Worm (Caenorhabditis elegans) whole organism, early embryonic: Measurements from ENCODE around the gene D1086.3.

Source experiments
- B0310.2 ChIP-seq: sonication (generic microtip); optimal IDR thresholded peaks from 2 replicates; lab custom pipeline; 2016; ENCODE audit warnings: mild to moderate bottlenecking, missing genetic modification characterization, missing compliant biosample characterization
- F13C5.2 ChIP-seq: sonication (generic microtip); optimal IDR thresholded peaks from 2 replicates; lab custom pipeline; 2017; ENCODE audit warnings: mild to moderate bottlenecking, missing genetic modification characterization, inconsistent platforms, missing compliant biosample characterization
- aly-1 ChIP-seq: sonication (generic microtip); optimal IDR thresholded peaks from 2 replicates; lab custom pipeline; 2016; ENCODE audit warnings: missing genetic modification characterization, missing compliant biosample characterization
- ama-1 ChIP-seq: fragments of 150-350 bp; optimal IDR thresholded peaks from 2 replicates; lab custom pipeline; 2014
- ceh-36 ChIP-seq: sonication (generic microtip); optimal IDR thresholded peaks from 2 replicates; lab custom pipeline; 2016; ENCODE audit warnings: missing genetic modification characterization, inconsistent platforms, missing compliant biosample characterization
- hmbx-1 ChIP-seq: sonication (generic microtip); optimal IDR thresholded peaks from 2 replicates; lab custom pipeline; 2016; ENCODE audit warnings: mild to moderate bottlenecking, missing genetic modification characterization, missing compliant biosample characterization
- hmg-4 ChIP-seq: fragments of 200-800 bp; sonication (Bioruptor generic); optimal IDR thresholded peaks from 2 replicates; lab custom pipeline; 2018; ENCODE audit warnings: mild to moderate bottlenecking, missing genetic modification characterization, missing compliant biosample characterization
- hnd-1 ChIP-seq: sonication (generic microtip); optimal IDR thresholded peaks from 2 replicates; lab custom pipeline; 2016; ENCODE audit warnings: missing genetic modification characterization, missing compliant biosample characterization
- pes-1 ChIP-seq: fragments of 200-800 bp; sonication (Bioruptor generic); IDR thresholded peaks from 2 replicates; pipeline ENCODE4 v1.3.6; 2022; ENCODE audit warnings: missing genetic modification reagents, missing genetic modification characterization, missing compliant biosample characterization
- scrt-1 ChIP-seq: fragments of 200-800 bp; sonication (Bioruptor generic); IDR thresholded peaks from 2 replicates; pipeline ENCODE4 v1.3.6; 2022; ENCODE audit warnings: missing genetic modification characterization, missing compliant biosample characterization
- tbx-11 ChIP-seq: fragments of 200-800 bp; sonication (Bioruptor generic); IDR thresholded peaks from 2 replicates; pipeline ENCODE4 v1.3.6; 2022; ENCODE audit warnings: missing genetic modification characterization, missing compliant biosample characterization
- tbx-37 ChIP-seq: fragments of 200-800 bp; sonication (Bioruptor generic); conservative IDR thresholded peaks from 2 replicates; pipeline ENCODE4 v1.3.6; 2022; ENCODE audit warnings: missing genetic modification reagents, missing genetic modification characterization, missing compliant biosample characterization
- tra-4 ChIP-seq: sonication (generic microtip); optimal IDR thresholded peaks from 2 replicates; lab custom pipeline; 2017; ENCODE audit warnings: missing genetic modification characterization, missing compliant biosample characterization

- TF ChIP-seq ama-1 (lab: Kevin White, UChicago) (no peak), hmbx-1 (tag; lab: Kevin White, UChicago) (no peak), ceh-36 (tag; lab: Kevin White, UChicago) (no peak), aly-1 (tag; lab: Kevin White, UChicago) (no peak), hnd-1 (tag; lab: Kevin White, UChicago) (no peak), scrt-1 (GFP tag; lab: Robert Waterston, UW) (no peak), B0310.2 (tag; lab: Kevin White, UChicago) (no peak), tbx-37 (GFP tag; lab: Robert Waterston, UW) (no peak), tra-4 (tag; lab: Kevin White, UChicago) (no peak), tbx-11 (GFP tag; lab: Robert Waterston, UW) (no peak), F13C5.2 (tag; lab: Kevin White, UChicago) (no peak), pes-1 (GFP tag; lab: Robert Waterston, UW) (no peak), hmg-4 (GFP tag; lab: Kevin White, UChicago) (no peak)
These were observed 33.8 kb downstream of the D1086.3 start for ce11 chrV:14126341-14126924.
